Worm (Caenorhabditis elegans) whole organism, late embryonic: ENCODE results near the gene dpy-1.

ENCODE experiments used
- C08G9.2 ChIP-seq: sonication (generic microtip); optimal IDR thresholded peaks from 2 replicates; lab custom pipeline; 2016; ENCODE audit warnings: mild to moderate bottlenecking, missing genetic modification characterization, moderate library complexity, missing compliant biosample characterization
- Y22D7AL.16 ChIP-seq: sonication (generic microtip); optimal IDR thresholded peaks from 2 replicates; lab custom pipeline; 2016; ENCODE audit warnings: missing genetic modification characterization, missing compliant biosample characterization
- ceh-18 ChIP-seq: sonication (generic microtip); optimal IDR thresholded peaks from 2 replicates; lab custom pipeline; 2016; ENCODE audit warnings: missing genetic modification characterization, missing compliant biosample characterization
- ceh-22 ChIP-seq: sonication (generic microtip); optimal IDR thresholded peaks from 2 replicates; lab custom pipeline; 2017; ENCODE audit warnings: missing biosample characterization, missing genetic modification characterization
- ceh-31 ChIP-seq: sonication (generic microtip); optimal IDR thresholded peaks from 2 replicates; lab custom pipeline; 2016; ENCODE audit warnings: missing genetic modification characterization, missing compliant biosample characterization
- ceh-34 ChIP-seq: sonication (generic microtip); optimal IDR thresholded peaks from 2 replicates; lab custom pipeline; 2016; ENCODE audit warnings: mild to moderate bottlenecking, missing genetic modification characterization, missing compliant biosample characterization
- ceh-6 ChIP-seq: fragments of 200-800 bp; sonication (Bioruptor generic); optimal IDR thresholded peaks from 2 replicates; lab custom pipeline; 2018; ENCODE audit warnings: mild to moderate bottlenecking, missing genetic modification characterization, missing compliant biosample characterization
- dve-1 ChIP-seq: sonication (generic microtip); optimal IDR thresholded peaks from 2 replicates; lab custom pipeline; 2017; ENCODE audit warnings: antibody characterized with exemption, mild to moderate bottlenecking, missing genetic modification characterization, missing compliant biosample characterization
- elt-2 ChIP-seq: sonication (generic microtip); optimal IDR thresholded peaks from 2 replicates; lab custom pipeline; 2016; ENCODE audit warnings: missing genetic modification reagents, missing genetic modification characterization, missing compliant biosample characterization
- elt-4 ChIP-seq: sonication (generic microtip); optimal IDR thresholded peaks from 2 replicates; lab custom pipeline; 2016; ENCODE audit warnings: missing genetic modification characterization, missing compliant biosample characterization
- ets-4 ChIP-seq: sonication (generic microtip); optimal IDR thresholded peaks from 2 replicates; lab custom pipeline; 2016; ENCODE audit warnings: missing genetic modification characterization, missing compliant biosample characterization
- fax-1 ChIP-seq: sonication (generic microtip); optimal IDR thresholded peaks from 2 replicates; lab custom pipeline; 2016; ENCODE audit warnings: missing genotype, missing genetic modification characterization, missing compliant biosample characterization
- fkh-6 ChIP-seq: sonication (generic microtip); optimal IDR thresholded peaks from 2 replicates; lab custom pipeline; 2016; ENCODE audit warnings: missing genetic modification characterization, missing compliant biosample characterization
- gmeb-2 ChIP-seq: sonication (generic microtip); optimal IDR thresholded peaks from 2 replicates; lab custom pipeline; 2016; ENCODE audit warnings: missing genetic modification characterization, inconsistent platforms, missing compliant biosample characterization
- hlh-30 ChIP-seq: sonication (generic microtip); optimal IDR thresholded peaks from 2 replicates; lab custom pipeline; 2017; ENCODE audit warnings: antibody characterized with exemption, missing genetic modification characterization, missing compliant biosample characterization; ENCODE audit not compliant: insufficient read depth
- hlh-8 ChIP-seq: sonication (generic microtip); optimal IDR thresholded peaks from 2 replicates; lab custom pipeline; 2016; ENCODE audit warnings: missing genotype, missing genetic modification characterization, missing compliant biosample characterization
- nfya-1 ChIP-seq: sonication (generic microtip); optimal IDR thresholded peaks from 2 replicates; lab custom pipeline; 2017; ENCODE audit warnings: missing genetic modification characterization, mild to moderate bottlenecking, missing compliant biosample characterization, antibody characterized with exemption, moderate library complexity
- nhr-11 ChIP-seq: fragments of 150-350 bp; optimal IDR thresholded peaks from 2 replicates; lab custom pipeline; 2014; ENCODE audit warnings: missing biosample characterization, missing genetic modification characterization
- nhr-232 ChIP-seq: sonication (generic microtip); optimal IDR thresholded peaks from 2 replicates; lab custom pipeline; 2016; ENCODE audit warnings: missing genetic modification characterization, missing compliant biosample characterization
- pag-3 ChIP-seq: sonication (generic microtip); optimal IDR thresholded peaks from 2 replicates; lab custom pipeline; 2016; ENCODE audit warnings: missing compliant biosample characterization, missing genetic modification characterization, borderline replicate concordance
- pat-9 ChIP-seq: fragments of 200-800 bp; sonication (Bioruptor generic); optimal IDR thresholded peaks from 2 replicates; lab custom pipeline; 2018; ENCODE audit warnings: mild to moderate bottlenecking, missing genetic modification characterization, moderate library complexity, missing compliant biosample characterization
- pha-4 ChIP-seq: fragments of 150-350 bp; optimal IDR thresholded peaks from 2 replicates; lab custom pipeline; 2018; ENCODE audit warnings: missing biosample characterization, missing genetic modification reagents, missing genetic modification characterization
- pros-1 ChIP-seq: fragments of 150-350 bp; optimal IDR thresholded peaks from 2 replicates; lab custom pipeline; 2014; ENCODE audit warnings: missing biosample characterization, missing genetic modification reagents, missing genetic modification characterization
- rnt-1 ChIP-seq: sonication (generic microtip); optimal IDR thresholded peaks from 2 replicates; lab custom pipeline; 2016; ENCODE audit warnings: missing genetic modification characterization, missing compliant biosample characterization
- sdc-2 ChIP-seq: sonication (generic microtip); optimal IDR thresholded peaks from 2 replicates; lab custom pipeline; 2016; ENCODE audit warnings: missing genotype, missing genetic modification characterization, missing compliant biosample characterization
- tbx-2 ChIP-seq: sonication (generic microtip); optimal IDR thresholded peaks from 2 replicates; lab custom pipeline; 2016; ENCODE audit warnings: missing genetic modification characterization, missing compliant biosample characterization
- unc-3 ChIP-seq, 2 experiments: fragments of 200-800 bp in 1 of 2; sonication (Bioruptor generic) in 1 of 2; sonication (generic microtip) in 1 of 2; conservative IDR thresholded peaks in 1 of 2; optimal IDR thresholded peaks in 1 of 2; 2 replicates each; pipeline versions ENCODE4 v1.3.6 to Lab custom; 2016 to 2022; ENCODE audit warnings: missing compliant biosample characterization in 2 of 2, missing genetic modification characterization in 2 of 2, missing genetic modification reagents in 1 of 2
- unc-42 ChIP-seq: sonication (generic microtip); optimal IDR thresholded peaks from 2 replicates; lab custom pipeline; 2016; ENCODE audit warnings: missing genotype, missing genetic modification characterization, missing compliant biosample characterization
- zip-5 ChIP-seq: sonication (generic microtip); optimal IDR thresholded peaks from 2 replicates; lab custom pipeline; 2016; ENCODE audit warnings: missing genetic modification characterization, missing compliant biosample characterization

dpy-1 gene

ce11 chrIII:2054084-2054483 is 6.3 kb upstream of the dpy-1 start, which contains the start of gene M01E10.3:
TSS of gene M01E10.3 (minus strand) at chrIII:2054184.
- TF ChIP-seq unc-42 (tag; lab: Kevin White, UChicago): no peak
- TF ChIP-seq pat-9 (tag; lab: Kevin White, UChicago): no peak
- TF ChIP-seq ceh-34 (tag; lab: Kevin White, UChicago): no peak
- TF ChIP-seq rnt-1 (tag; lab: Kevin White, UChicago): no peak
- no peak for TF ChIP-seq nhr-11
- no peak for TF ChIP-seq nhr-232 (tag; lab: Kevin White, UChicago)
- TF ChIP-seq hlh-8: no peak
- no peak for TF ChIP-seq dve-1 (tag; lab: Kevin White, UChicago)
- no peak for TF ChIP-seq C08G9.2 (tag; lab: Kevin White, UChicago)
- TF ChIP-seq ceh-31 (tag; lab: Kevin White, UChicago): no peak
- no peak for TF ChIP-seq sdc-2 (tag; lab: Kevin White, UChicago)
- TF ChIP-seq zip-5 (tag; lab: Kevin White, UChicago): no peak
- TF ChIP-seq gmeb-2 (tag; lab: Kevin White, UChicago): no peak
- TF ChIP-seq ceh-6: no peak

- TF ChIP-seq nhr-232 (tag; lab: Kevin White, UChicago) (no peak), elt-2 (tag; lab: Kevin White, UChicago) (peak; percentile 98)
Observed at ce11 chrIII:2053433-2053832, 5.6 kb upstream of the dpy-1 start.

DNA sequence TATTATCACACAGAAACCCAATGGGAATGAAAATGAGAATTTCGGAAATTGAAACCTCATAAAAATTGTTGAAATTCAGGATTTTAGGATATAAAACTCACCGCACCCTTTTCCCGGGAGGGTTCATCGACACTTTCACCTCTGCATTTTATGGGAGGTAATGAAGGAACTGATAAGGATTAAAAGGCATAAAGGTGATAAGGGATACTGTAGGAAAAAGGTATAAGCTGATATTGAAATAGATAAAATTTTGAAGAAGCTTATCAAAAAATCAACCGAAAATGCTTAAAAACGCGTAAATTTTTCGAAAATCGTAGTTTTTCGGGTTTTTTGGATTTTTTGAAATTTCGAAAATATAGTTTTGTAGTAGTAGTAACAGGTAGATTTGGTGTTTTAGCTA is 2.7 kb upstream of the dpy-1 start:
- TF ChIP-seq elt-2 (tag; lab: Kevin White, UChicago) (peak; percentile 40), dve-1 (tag; lab: Kevin White, UChicago) (no peak), pha-4 (tag; lab: Kevin White, UChicago) (no peak)

- TF ChIP-seq ets-4 (tag; lab: Kevin White, UChicago) (no peak), elt-2 (tag; lab: Kevin White, UChicago) (peak; percentile 85), dve-1 (tag; lab: Kevin White, UChicago) (no peak), nfya-1 (tag; lab: Kevin White, UChicago) (no peak), ceh-22 (tag; lab: Kevin White, UChicago) (no peak), Y22D7AL.16 (tag; lab: Kevin White, UChicago) (no peak), elt-4 (tag; lab: Kevin White, UChicago) (no peak)
Observed at ce11 chrIII:2049825-2050224, 2.0 kb upstream of the dpy-1 start.

ce11 chrIII:2032327-2033093 is 15.3 kb downstream of the dpy-1 start:
- TF ChIP-seq pag-3 (tag; lab: Kevin White, UChicago): no peak
- peak; percentile 32 for TF ChIP-seq ceh-18 (tag; lab: Kevin White, UChicago)
- TF ChIP-seq unc-3 (GFP tag; conservative IDR thresholded peaks at IDR 0.05; lab: Robert Waterston, UW): 0 out of 2 replicates have a peak, but pooled peaks have one; percentile 8
- TF ChIP-seq unc-3 (tag; optimal IDR thresholded peaks at IDR 0.05; lab: Kevin White, UChicago): no peak
- TF ChIP-seq unc-42 (tag; lab: Kevin White, UChicago): peak; percentile 77
- TF ChIP-seq pros-1 (tag; lab: Kevin White, UChicago): no peak
- peak; percentile 34 for TF ChIP-seq fax-1 (tag; lab: Kevin White, UChicago)
- no peak for TF ChIP-seq hlh-30 (tag; lab: Kevin White, UChicago)
- TF ChIP-seq tbx-2 (tag; lab: Kevin White, UChicago): no peak

DNA sequence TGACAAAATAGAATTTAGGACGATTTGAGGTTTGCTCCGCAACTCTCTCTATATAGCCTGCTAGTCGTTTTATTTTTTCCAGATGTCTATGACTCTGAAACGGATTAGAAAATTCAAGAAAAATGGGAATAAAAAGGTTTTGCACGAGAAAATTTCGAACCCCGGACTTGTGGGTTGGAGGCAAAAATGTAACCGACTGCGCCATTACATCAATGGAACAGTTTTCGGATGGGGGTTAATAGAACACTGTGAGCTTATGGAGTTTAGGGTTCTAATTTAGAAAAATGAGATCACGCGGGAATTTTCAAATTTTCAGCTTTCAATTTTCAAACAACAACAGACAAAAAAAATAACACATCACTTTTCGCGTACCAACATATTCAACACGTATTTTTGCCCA is 16.1 kb downstream of the dpy-1 start:
- TF ChIP-seq unc-42 (tag; lab: Kevin White, UChicago) (peak; percentile 29), fkh-6 (no peak)
